Worm (Caenorhabditis elegans) whole organism, L4/young adult: ENCODE measurements around the gene B0303.7.

Experiments used
- W03F9.2 ChIP-seq: fragments of 150-350 bp; optimal IDR thresholded peaks from 2 replicates; lab custom pipeline; 2014; ENCODE audit warnings: missing biosample characterization, missing genetic modification characterization
- dao-5 ChIP-seq: sonication (generic microtip); optimal IDR thresholded peaks from 2 replicates; lab custom pipeline; 2016; ENCODE audit warnings: missing genotype, missing genetic modification characterization, moderate library complexity, missing compliant biosample characterization
- him-1 ChIP-seq: sonication (generic microtip); optimal IDR thresholded peaks from 2 replicates; lab custom pipeline; 2016; ENCODE audit warnings: missing genotype, missing genetic modification reagents, missing genetic modification characterization, missing compliant biosample characterization

The B0303.7 gene

DNA sequence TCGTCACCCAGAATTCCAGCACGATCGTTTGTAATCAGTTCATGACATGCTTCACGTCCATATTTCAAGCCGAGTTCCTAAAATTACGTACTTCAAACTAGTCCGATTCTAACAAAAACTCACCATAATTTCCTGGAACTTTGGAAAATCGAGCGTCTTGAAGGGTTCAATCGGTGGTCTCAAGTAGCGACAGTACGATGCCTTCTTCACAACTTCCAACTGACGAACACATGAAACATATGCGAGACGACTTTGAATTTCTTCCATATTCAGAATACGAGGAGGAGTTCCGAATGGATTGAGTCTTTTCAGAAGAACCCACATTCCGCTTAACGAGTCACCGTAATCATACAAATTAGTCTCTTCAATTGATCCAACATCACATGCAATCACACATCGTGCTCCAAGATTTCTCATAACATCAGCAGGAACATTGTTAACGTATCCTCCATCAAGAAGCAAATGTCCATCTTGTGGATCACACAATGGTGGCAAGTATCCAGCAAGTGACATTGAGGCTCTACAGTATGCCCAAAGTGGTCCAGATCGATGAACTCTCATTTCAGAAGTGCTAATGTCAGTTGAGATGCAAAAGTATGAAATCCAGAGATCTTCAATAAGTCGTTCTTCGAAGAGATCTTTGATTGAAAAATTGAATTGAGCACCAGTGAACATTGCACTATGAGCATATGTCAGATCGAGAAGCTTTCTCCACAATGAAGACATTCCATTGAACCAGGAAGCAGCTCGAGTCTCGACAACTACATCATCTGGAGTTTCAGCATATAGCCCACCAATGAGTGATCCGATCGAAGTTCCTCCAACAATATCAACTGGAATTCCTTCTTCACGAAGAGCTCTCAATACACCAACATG is 32.8 kb downstream of the B0303.7 start:
- TF ChIP-seq W03F9.2 (tag; lab: Kevin White, UChicago) (no peak), him-1 (tag; lab: Kevin White, UChicago) (no peak), dao-5 (no peak)

DNA sequence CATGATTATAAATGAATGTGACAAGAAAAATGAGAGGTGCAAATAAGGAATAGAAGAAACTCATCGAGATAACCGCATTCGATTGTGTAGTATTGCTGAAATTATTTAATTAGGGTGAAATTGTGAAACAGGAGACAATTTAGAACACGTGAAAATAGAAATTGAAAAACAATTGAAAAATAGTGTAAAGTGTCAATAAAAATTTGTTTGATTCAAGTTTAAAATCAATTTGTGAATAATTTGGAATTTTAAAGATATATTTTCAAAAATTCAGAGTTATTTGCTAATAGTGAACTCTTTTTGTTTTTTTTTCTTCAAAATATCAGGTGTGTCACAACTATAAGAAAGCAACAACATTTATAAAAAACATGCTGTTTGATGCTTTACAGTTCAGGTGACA is 37.9 kb downstream of the B0303.7 start, which contains the start of gene ZK370.4:
ZK370.4 (minus strand) TSS at position 101 of the 400 bp plus-strand sequence.
- TF ChIP-seq W03F9.2 (tag; lab: Kevin White, UChicago) = no peak
- TF ChIP-seq dao-5 = no peak
- TF ChIP-seq him-1 (tag; lab: Kevin White, UChicago) = no peak

DNA sequence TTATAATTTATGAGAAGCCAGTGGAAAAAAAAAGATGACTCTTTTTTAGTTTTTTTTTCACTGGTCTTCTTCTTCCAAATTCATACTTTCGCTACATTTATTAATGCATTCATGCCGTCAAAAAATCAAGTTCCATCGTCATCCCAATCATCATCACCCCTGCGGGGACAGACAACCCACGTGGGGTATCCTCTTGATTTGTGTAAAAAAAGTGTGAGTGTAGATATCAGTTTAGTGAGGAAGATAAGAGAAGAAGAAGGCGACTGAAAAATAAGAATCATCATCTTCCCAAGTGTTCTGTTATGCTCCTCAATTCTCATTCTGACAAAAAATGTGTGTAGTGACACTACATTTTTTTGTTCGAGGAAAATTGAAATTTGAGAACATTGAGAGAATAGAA is 38.6 kb downstream of the B0303.7 start:
- TF ChIP-seq W03F9.2 (tag; lab: Kevin White, UChicago) (no peak), dao-5 (no peak), him-1 (tag; lab: Kevin White, UChicago) (no peak)

DNA sequence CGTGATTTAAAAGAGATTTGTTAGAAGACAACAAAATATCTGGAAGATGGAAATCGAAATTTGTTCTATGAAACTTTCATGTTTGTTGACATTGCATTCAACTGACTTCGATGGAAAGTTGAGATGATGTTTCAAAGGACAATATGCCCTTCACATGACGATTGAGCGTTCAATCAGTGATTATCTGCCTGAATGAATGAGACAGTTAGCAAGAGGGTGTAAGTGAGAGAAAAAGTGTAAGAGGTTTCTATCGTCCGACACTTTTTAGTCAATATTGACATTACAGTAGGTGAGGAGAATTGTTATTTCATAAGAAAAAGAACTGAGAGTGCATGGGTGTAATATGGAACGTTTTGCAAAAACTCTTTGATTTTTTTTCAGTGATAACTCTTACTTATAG is 39.8 kb downstream of the B0303.7 start:
- no peak for TF ChIP-seq him-1 (tag; lab: Kevin White, UChicago)
- TF ChIP-seq dao-5 = no peak
- TF ChIP-seq W03F9.2 (tag; lab: Kevin White, UChicago) = no peak

DNA sequence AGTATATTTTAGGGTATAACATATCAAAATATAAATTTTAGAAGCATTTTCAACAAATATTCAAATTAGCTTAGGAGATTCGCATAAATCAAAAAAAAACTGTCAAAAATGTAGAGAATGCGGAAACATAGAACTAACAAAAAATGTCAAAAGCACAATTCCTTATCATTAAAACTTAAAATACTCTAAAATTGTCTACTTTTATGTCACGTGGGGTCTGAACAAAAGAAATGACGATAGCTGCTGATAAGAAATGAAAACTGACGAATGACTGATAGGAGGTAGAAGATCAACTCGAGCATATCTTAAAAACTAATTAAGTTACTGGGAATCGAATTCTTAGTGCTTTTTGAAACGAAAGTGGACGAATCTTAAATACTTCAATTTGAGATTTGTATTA is 40.2 kb downstream of the B0303.7 start:
- no peak for TF ChIP-seq W03F9.2 (tag; lab: Kevin White, UChicago)
- TF ChIP-seq dao-5 = no peak
- no peak for TF ChIP-seq him-1 (tag; lab: Kevin White, UChicago)

DNA sequence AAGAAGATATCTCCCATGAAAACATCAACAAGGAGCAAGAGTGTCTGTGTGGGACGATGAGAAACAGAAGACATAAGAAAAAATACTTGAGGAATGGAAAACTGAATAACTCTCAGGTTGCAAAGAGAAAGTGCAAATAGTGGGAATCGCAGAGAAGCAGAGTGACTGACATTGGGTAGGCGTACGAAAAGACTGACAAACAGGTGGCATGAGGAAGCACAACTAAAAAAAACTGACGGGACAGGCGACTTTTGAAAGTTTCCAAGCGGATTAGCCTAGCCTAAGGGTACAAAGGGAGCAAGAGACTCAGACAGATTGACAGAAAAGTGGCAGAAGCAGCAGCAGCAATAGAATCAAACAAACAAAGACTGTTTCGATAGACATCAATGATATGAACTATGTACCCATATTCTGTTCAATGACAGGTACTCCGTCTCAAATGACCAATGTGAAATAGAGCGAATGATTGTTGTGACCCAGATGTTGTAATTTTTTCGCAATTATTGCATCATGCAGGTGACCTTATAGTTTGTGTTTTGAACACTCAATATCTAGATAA is 41.0 kb downstream of the B0303.7 start:
- TF ChIP-seq him-1 (tag; lab: Kevin White, UChicago) = no peak
- TF ChIP-seq dao-5 = no peak
- no peak for TF ChIP-seq W03F9.2 (tag; lab: Kevin White, UChicago)

DNA sequence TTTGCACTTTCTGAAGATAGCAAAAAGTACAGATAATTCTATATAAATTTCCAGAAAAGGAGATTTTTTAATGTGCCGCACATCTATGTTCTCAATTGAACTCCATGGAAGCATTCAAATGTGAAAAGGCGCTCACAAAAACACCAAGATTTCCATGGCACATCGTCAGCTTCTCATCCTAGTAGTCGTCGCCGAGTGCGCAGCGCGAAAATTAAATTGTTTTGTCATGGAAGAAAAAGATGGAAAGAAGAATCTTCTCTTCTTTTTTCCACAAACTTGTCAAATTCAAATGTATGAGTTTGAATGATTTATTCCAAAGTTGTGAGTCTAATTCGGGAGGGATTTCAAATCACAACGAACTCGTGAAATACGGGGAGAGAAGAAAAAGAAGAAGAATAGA is 44.0 kb downstream of the B0303.7 start:
- TF ChIP-seq W03F9.2 (tag; lab: Kevin White, UChicago) (no peak), dao-5 (no peak), him-1 (tag; lab: Kevin White, UChicago) (no peak)

DNA sequence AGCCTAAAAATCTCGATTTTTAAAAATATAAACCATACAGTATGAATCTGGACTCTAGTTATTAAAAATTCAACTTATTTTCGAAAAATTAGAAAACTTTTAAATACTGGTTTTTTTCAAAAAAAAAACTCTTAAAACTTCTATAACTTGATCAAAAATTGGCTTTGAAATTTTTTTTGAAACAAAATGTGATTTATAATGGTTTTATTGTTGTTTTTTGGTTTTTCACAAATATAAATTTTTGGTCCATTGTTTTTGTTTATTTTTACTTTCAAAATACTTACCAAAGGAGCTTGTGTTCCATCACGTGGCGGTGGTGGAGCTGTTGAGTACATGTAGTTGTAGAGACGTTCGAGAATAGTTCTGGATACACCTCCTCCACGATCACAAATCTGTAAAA is 44.9 kb downstream of the B0303.7 start:
- TF ChIP-seq dao-5 (no peak), him-1 (tag; lab: Kevin White, UChicago) (no peak), W03F9.2 (tag; lab: Kevin White, UChicago) (no peak)

DNA sequence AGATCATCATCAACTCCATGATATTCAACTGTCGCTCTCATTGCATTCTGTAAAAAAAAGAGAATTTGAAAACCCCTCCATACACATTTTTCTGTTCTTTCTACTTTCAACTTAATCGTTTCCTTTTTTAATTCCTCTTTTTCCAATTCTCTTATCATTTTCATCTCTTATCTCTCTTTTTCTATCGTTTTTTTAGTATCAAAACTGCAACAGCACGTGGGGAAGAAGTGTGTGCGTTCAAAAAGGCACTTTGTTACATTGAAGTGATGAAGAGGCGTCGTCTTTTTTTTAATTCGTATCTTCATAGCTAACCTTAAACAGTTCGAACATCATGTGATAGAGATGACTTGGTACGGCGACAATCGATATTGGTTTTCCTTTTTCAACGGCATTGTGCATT is 45.7 kb downstream of the B0303.7 start:
- no peak for TF ChIP-seq W03F9.2 (tag; lab: Kevin White, UChicago)
- no peak for TF ChIP-seq dao-5

DNA sequence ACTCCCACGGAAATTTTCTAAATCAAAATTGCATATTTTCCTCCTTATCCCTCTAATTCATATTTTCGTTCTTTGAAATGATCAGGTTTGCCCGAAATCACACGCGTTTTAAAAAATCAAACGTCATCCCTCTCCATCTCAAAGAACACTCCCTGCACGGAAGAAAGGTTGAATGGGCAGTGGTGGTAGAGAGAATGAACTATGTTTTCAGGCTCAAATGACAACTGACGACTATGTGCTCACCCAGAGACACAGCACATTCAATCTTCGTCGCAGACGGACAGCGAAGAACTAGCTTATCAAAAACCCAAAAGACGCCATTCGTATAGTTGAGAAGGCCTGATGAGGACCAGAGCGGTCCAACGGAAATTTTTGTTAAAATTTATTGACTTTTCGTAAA is 46.4 kb downstream of the B0303.7 start:
- TF ChIP-seq him-1 (tag; lab: Kevin White, UChicago) = no peak
- TF ChIP-seq W03F9.2 (tag; lab: Kevin White, UChicago) = no peak
- no peak for TF ChIP-seq dao-5

DNA sequence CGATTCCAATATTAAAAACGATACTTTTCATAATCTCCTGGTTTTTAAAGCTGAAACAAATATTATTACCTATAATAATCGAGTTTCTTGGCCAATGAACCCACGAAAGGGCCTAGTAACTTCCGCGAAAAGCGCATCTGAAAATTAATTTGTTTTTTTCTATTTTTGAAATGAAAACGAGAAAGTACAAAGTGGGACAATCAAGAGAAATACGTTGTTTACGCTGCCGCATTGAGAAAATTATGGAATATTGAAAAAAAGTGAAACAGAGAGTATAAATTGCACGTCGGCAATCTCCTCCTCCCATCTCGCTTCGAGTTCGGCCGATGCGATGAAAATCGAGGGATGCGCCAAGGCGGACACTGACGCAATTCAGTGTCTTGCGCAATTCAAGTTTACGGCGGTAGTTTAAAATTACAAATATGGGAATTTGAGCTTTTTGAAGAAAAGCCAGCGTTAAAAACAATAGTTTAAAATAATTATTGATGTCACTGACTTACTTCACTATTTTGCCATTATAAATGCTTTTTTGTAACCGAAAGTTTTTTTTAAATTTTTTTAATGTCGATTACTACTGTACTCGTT is 47.9 kb downstream of the B0303.7 start, which contains the start of gene pdhk-2:
pdhk-2 (minus strand) TSS at position 137 of the 585 bp plus-strand sequence.
- TF ChIP-seq him-1 (tag; lab: Kevin White, UChicago) = peak; percentile 93
- no peak for TF ChIP-seq dao-5
- peak; percentile 91 for TF ChIP-seq W03F9.2 (tag; lab: Kevin White, UChicago)

DNA sequence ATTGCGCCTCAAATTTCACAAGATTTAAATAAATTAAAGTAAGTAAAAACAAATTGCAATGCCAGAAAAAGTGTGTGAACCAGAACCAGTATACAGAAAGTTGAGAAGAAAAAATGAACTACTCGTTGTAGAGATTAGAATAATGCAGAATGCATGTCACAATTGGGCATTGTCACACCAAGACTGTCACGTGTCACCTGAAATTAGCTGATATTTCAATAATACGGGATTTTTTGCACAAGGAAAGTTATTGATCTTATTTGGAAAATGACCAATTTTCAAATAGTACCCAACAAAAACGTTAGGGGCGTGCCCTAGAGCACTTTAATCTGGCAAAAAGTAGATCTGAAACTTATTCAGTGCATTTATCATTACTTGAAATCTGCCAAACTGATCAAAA is 48.5 kb downstream of the B0303.7 start:
- TF ChIP-seq dao-5 (no peak), W03F9.2 (tag; lab: Kevin White, UChicago) (no peak), him-1 (tag; lab: Kevin White, UChicago) (no peak)

DNA sequence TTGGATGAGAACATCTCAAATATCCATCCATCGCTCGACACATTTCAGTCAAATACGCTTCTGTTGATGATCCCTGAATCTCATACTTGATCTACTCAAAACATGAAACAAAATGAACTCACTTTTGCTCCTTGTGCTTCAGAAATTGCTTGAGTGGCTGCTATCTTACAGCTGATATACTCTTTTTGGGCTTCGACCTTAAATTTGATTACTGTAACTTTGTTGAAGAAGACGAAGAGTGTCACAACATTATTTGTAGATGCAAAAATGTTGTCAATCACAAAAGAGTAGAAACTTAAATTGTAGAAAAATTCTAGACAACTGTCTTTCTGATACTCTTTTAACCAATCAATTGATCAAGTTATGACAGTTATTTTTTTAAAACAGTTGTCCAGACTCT is 49.2 kb downstream of the B0303.7 start:
- no peak for TF ChIP-seq him-1 (tag; lab: Kevin White, UChicago)
- no peak for TF ChIP-seq W03F9.2 (tag; lab: Kevin White, UChicago)
- TF ChIP-seq dao-5 = no peak

DNA sequence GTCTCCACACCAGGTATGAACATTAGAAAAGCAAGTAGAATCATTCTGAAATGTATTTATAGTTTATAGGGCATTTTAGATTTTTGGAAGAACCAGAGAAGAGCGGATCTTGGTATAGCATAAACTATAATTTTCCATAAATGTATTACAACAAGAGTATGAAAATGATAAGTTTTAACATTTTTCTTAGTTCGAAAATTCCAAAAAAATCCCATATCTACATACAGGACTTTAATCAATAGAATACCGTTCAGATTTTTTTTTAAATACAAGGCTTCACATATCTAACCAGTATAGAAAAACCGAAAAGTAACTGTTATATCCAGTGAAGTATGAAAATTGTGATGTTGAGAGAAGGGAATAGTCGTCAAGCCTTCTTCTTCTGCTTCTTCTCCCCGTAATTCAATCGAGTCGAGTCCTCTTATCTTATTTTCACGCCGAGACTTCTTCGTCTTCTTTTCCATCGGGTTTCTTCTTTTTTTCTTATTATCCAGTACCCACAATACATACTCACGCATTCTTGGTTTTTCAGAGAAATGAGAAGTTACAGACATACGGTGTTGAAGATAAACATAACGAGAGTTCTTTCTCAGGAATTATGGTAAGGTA is 50.5 kb downstream of the B0303.7 start, which contains the start of gene ZK370.6:
ZK370.6 (minus strand) TSS at position 51 of the 609 bp plus-strand sequence.
- TF ChIP-seq W03F9.2 (tag; lab: Kevin White, UChicago) (no peak), him-1 (tag; lab: Kevin White, UChicago) (no peak), dao-5 (no peak)
